Worm (Caenorhabditis elegans) whole organism, L4/young adult: ENCODE results near the gene aipl-1.

Source experiments
- dao-5 ChIP-seq: sonication (generic microtip); optimal IDR thresholded peaks from 2 replicates; lab custom pipeline; 2016; ENCODE audit warnings: missing genotype, missing genetic modification characterization, moderate library complexity, missing compliant biosample characterization
- him-1 ChIP-seq: sonication (generic microtip); optimal IDR thresholded peaks from 2 replicates; lab custom pipeline; 2016; ENCODE audit warnings: missing genotype, missing genetic modification reagents, missing genetic modification characterization, missing compliant biosample characterization

DNA sequence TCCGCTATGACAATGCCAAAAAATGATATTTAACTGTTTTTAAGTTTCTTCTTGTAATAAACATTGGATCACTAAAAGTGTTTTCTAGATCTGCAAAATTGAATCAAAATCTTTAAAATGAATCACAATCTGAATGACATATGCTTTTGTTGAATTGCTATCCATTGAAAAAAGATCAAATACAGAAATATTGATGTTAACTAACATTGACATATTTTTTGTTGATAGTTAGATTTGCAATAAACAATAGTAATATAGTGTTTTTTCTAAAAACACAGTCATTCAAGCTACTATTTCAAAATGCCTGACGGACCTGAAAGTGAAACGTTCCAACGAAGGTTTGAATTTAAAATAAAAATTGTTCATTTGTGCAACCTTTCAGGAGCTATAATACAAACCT lies 14.1 kb upstream of the aipl-1 start, which contains the start of gene T09F5.2:
- no peak for TF ChIP-seq dao-5 (tag; lab: Kevin White, UChicago)
- no peak for TF ChIP-seq him-1
